Fruit fly (Drosophila melanogaster) whole organism, embryonic: ENCODE measurements around the gene Nt5b.
A peak's percentile ranks its signal among the peaks of the same experiment; 100 is the strongest.

Experiments
- CG10959 ChIP-seq: fragments of 200-800 bp; sonication (Bioruptor generic); IDR thresholded peaks from 2 replicates; pipeline ENCODE4 v1.3.6; 2022; ENCODE audit warnings: missing biosample characterization, missing genetic modification characterization
- CG11723 ChIP-seq: fragments of 200-800 bp; sonication (Bioruptor generic); optimal IDR thresholded peaks from 2 replicates; lab custom pipeline; 2017; ENCODE audit warnings: missing biosample characterization, mild to moderate bottlenecking, missing genetic modification characterization
- CG12155 ChIP-seq: fragments of 200-800 bp; sonication (Bioruptor generic); optimal IDR thresholded peaks from 3 replicates; lab custom pipeline; 2016; ENCODE audit warnings: missing biosample characterization, missing genetic modification characterization
- CG12236 ChIP-seq: fragments of 200-800 bp; sonication (Bioruptor generic); optimal IDR thresholded peaks from 2 replicates; lab custom pipeline; 2016; ENCODE audit warnings: missing biosample characterization, missing genetic modification characterization
- CG12391 ChIP-seq: fragments of 200-800 bp; sonication (Bioruptor generic); optimal IDR thresholded peaks from 3 replicates; lab custom pipeline; 2018; ENCODE audit warnings: missing biosample characterization, mild to moderate bottlenecking, missing genetic modification characterization, moderate library complexity
- CG14860 ChIP-seq: fragments of 200-800 bp; sonication (Bioruptor generic); IDR thresholded peaks from 3 replicates; pipeline ENCODE4 v1.3.6; 2022; ENCODE audit warnings: missing biosample characterization, missing genetic modification characterization; ENCODE audit not compliant: partially characterized antibody
- CG15601 ChIP-seq: fragments of 200-800 bp; sonication (Bioruptor generic); optimal IDR thresholded peaks from 3 replicates; lab custom pipeline; 2019; ENCODE audit warnings: missing biosample characterization, mild to moderate bottlenecking, missing genetic modification characterization, moderate library complexity
- CG1647 ChIP-seq: fragments of 200-800 bp; sonication (Bioruptor generic); optimal IDR thresholded peaks from 3 replicates; lab custom pipeline; 2016; ENCODE audit warnings: missing biosample characterization, missing genetic modification characterization
- CG18619 ChIP-seq: fragments of 200-800 bp; sonication (Bioruptor generic); optimal IDR thresholded peaks from 3 replicates; lab custom pipeline; 2017; ENCODE audit warnings: missing biosample characterization, mild to moderate bottlenecking, missing genetic modification characterization
- CG2116 ChIP-seq: fragments of 200-800 bp; sonication (Bioruptor generic); optimal IDR thresholded peaks from 3 replicates; lab custom pipeline; 2018; ENCODE audit warnings: missing biosample characterization, mild to moderate bottlenecking, missing genetic modification characterization
- CG2875 ChIP-seq: fragments of 200-800 bp; sonication (Bioruptor generic); optimal IDR thresholded peaks from 2 replicates; lab custom pipeline; 2017; ENCODE audit warnings: missing biosample characterization, mild to moderate bottlenecking, missing genetic modification characterization, missing genetic modification reagents
- CG42726 ChIP-seq: fragments of 200-800 bp; sonication (Bioruptor generic); IDR thresholded peaks from 2 replicates; pipeline ENCODE4 v1.3.6; 2022; ENCODE audit warnings: missing biosample characterization, missing genetic modification characterization; ENCODE audit not compliant: partially characterized antibody
- CG6689 ChIP-seq: fragments of 200-800 bp; sonication (Bioruptor generic); IDR thresholded peaks from 2 replicates; pipeline ENCODE4 v1.3.6; 2022; ENCODE audit warnings: missing biosample characterization, missing genetic modification characterization
- CG6765 ChIP-seq: fragments of 200-800 bp; sonication (Bioruptor generic); optimal IDR thresholded peaks from 3 replicates; lab custom pipeline; 2017; ENCODE audit warnings: missing biosample characterization, mild to moderate bottlenecking, missing genetic modification characterization
- CG6813 ChIP-seq: fragments of 200-800 bp; sonication (Bioruptor generic); optimal IDR thresholded peaks from 2 replicates; lab custom pipeline; 2017; ENCODE audit warnings: missing biosample characterization, missing genetic modification characterization, mild to moderate bottlenecking, moderate library complexity, missing genetic modification reagents
- CG6854 ChIP-seq: fragments of 200-800 bp; sonication (Bioruptor generic); optimal IDR thresholded peaks from 3 replicates; lab custom pipeline; 2017; ENCODE audit warnings: missing biosample characterization, mild to moderate bottlenecking, missing genetic modification characterization
- CG7786 ChIP-seq: fragments of 200-800 bp; sonication (Bioruptor generic); optimal IDR thresholded peaks from 2 replicates; lab custom pipeline; 2016; ENCODE audit warnings: missing biosample characterization, missing genetic modification characterization
- CG7987 ChIP-seq: fragments of 200-800 bp; sonication (Bioruptor generic); optimal IDR thresholded peaks from 2 replicates; lab custom pipeline; 2018; ENCODE audit warnings: missing biosample characterization, mild to moderate bottlenecking, missing genetic modification characterization, moderate library complexity
- CG8478 ChIP-seq: fragments of >200 bp; optimal IDR thresholded peaks from 2 replicates; lab custom pipeline; 2018
- CG9437 ChIP-seq: fragments of 200-800 bp; sonication (Bioruptor generic); optimal IDR thresholded peaks from 2 replicates; lab custom pipeline; 2018; ENCODE audit warnings: missing biosample characterization, mild to moderate bottlenecking, missing genetic modification characterization
- Dad ChIP-seq: fragments of 200-800 bp; sonication (Bioruptor generic); optimal IDR thresholded peaks from 3 replicates; lab custom pipeline; 2016; ENCODE audit warnings: missing biosample characterization, missing genetic modification characterization
- Dfd ChIP-seq, 2 experiments: fragments of >200 bp; optimal IDR thresholded peaks; 2 replicates each; lab custom pipeline; 2017; ENCODE audit warnings: missing biosample characterization in 2 of 2, missing genetic modification characterization in 2 of 2
- Doc3 ChIP-seq: fragments of 200-800 bp; sonication (Bioruptor generic); IDR thresholded peaks from 3 replicates; pipeline ENCODE4 v1.3.6; 2022; ENCODE audit warnings: missing biosample characterization, missing genetic modification characterization; ENCODE audit not compliant: partially characterized antibody
- HmgD ChIP-seq: fragments of 200-800 bp; sonication (Bioruptor generic); optimal IDR thresholded peaks from 3 replicates; lab custom pipeline; 2016; ENCODE audit warnings: missing biosample characterization, missing genetic modification characterization
- Lim3 ChIP-seq: fragments of 200-800 bp; sonication (Bioruptor generic); IDR thresholded peaks from 2 replicates; pipeline ENCODE4 v1.3.6; 2022; ENCODE audit warnings: missing biosample characterization, missing genetic modification characterization
- MTF-1 ChIP-seq: fragments of 200-800 bp; sonication (Bioruptor generic); optimal IDR thresholded peaks from 2 replicates; lab custom pipeline; 2018; ENCODE audit warnings: missing biosample characterization, mild to moderate bottlenecking, missing genetic modification characterization, borderline replicate concordance
- Max ChIP-seq: fragments of 200-800 bp; sonication (Bioruptor generic); optimal IDR thresholded peaks from 2 replicates; lab custom pipeline; 2016; ENCODE audit warnings: missing biosample characterization, mild to moderate bottlenecking, missing genetic modification characterization
- Myb ChIP-seq: fragments of 200-800 bp; sonication (Bioruptor generic); optimal IDR thresholded peaks from 2 replicates; lab custom pipeline; 2016; ENCODE audit warnings: missing biosample characterization, missing genetic modification characterization
- NC2α ChIP-seq: fragments of 200-800 bp; sonication (Bioruptor generic); optimal IDR thresholded peaks from 2 replicates; lab custom pipeline; 2016; ENCODE audit warnings: missing biosample characterization, missing genetic modification characterization
- Nf-YC ChIP-seq: fragments of 200-800 bp; optimal IDR thresholded peaks from 3 replicates; lab custom pipeline; 2019; ENCODE audit warnings: missing biosample characterization, mild to moderate bottlenecking, missing genetic modification characterization, moderate library complexity
- Optix ChIP-seq: fragments of 200-800 bp; sonication (Bioruptor generic); IDR thresholded peaks from 3 replicates; pipeline ENCODE4 v1.3.6; 2022; ENCODE audit warnings: missing biosample characterization, missing genetic modification characterization
- Rfx ChIP-seq: fragments of 200-800 bp; sonication (Bioruptor generic); IDR thresholded peaks from 2 replicates; pipeline ENCODE4 v1.3.6; 2022; ENCODE audit warnings: missing biosample characterization, missing genetic modification characterization
- Side ChIP-seq: fragments of 200-800 bp; sonication (Bioruptor generic); optimal IDR thresholded peaks from 2 replicates; lab custom pipeline; 2016; ENCODE audit warnings: missing biosample characterization, missing genetic modification characterization
- Trl ChIP-seq, 3 experiments: fragments of >200 bp in 2 of 3; fragments of 200-800 bp in 1 of 3; sonication (Bioruptor generic) in 1 of 3; optimal IDR thresholded peaks; 2 replicates in 1 of 3; 3 replicates in 2 of 3; lab custom pipeline; 2016 to 2017; ENCODE audit warnings: missing biosample characterization in 1 of 3, missing genetic modification characterization in 1 of 3
- Usf ChIP-seq: fragments of 200-800 bp; sonication (Bioruptor generic); optimal IDR thresholded peaks from 2 replicates; lab custom pipeline; 2017; ENCODE audit warnings: missing genotype, missing biosample characterization, missing genetic modification characterization
- bab2 ChIP-seq: fragments of 200-800 bp; sonication (Bioruptor generic); optimal IDR thresholded peaks from 2 replicates; lab custom pipeline; 2016; ENCODE audit warnings: missing biosample characterization, missing genetic modification characterization
- bigmax ChIP-seq: fragments of 200-800 bp; sonication (Bioruptor generic); optimal IDR thresholded peaks from 2 replicates; lab custom pipeline; 2018; ENCODE audit warnings: missing biosample characterization, mild to moderate bottlenecking, missing genetic modification characterization
- bowl ChIP-seq: fragments of 200-800 bp; sonication (Bioruptor generic); IDR thresholded peaks from 2 replicates; pipeline ENCODE4 v1.3.6; 2022; ENCODE audit warnings: missing biosample characterization, missing genetic modification characterization
- cato ChIP-seq: fragments of 200-800 bp; sonication (Bioruptor generic); optimal IDR thresholded peaks from 2 replicates; lab custom pipeline; 2016; ENCODE audit warnings: missing biosample characterization, missing genetic modification characterization, borderline replicate concordance
- caup ChIP-seq: fragments of 200-800 bp; sonication (Bioruptor generic); optimal IDR thresholded peaks from 3 replicates; lab custom pipeline; 2017; ENCODE audit warnings: missing biosample characterization, mild to moderate bottlenecking, missing genetic modification characterization, moderate library complexity; ENCODE audit not compliant: severe bottlenecking
- cg ChIP-seq: fragments of 200-800 bp; sonication (Bioruptor generic); optimal IDR thresholded peaks from 3 replicates; lab custom pipeline; 2019; ENCODE audit warnings: missing biosample characterization, mild to moderate bottlenecking, missing genetic modification characterization, moderate library complexity
- dysf ChIP-seq: fragments of 200-800 bp; sonication (Bioruptor generic); IDR thresholded peaks from 3 replicates; pipeline ENCODE4 v1.3.6; 2022; ENCODE audit warnings: missing biosample characterization, missing genetic modification characterization
- gsb-n ChIP-seq: fragments of 200-800 bp; sonication (Bioruptor generic); optimal IDR thresholded peaks from 3 replicates; lab custom pipeline; 2018; ENCODE audit warnings: missing biosample characterization, mild to moderate bottlenecking, missing genetic modification characterization
- org-1 ChIP-seq: fragments of 200-800 bp; sonication (Bioruptor generic); optimal IDR thresholded peaks from 2 replicates; lab custom pipeline; 2017; ENCODE audit warnings: missing biosample characterization, missing genetic modification characterization
- p53 ChIP-seq: fragments of 200-800 bp; sonication (Bioruptor generic); optimal IDR thresholded peaks from 2 replicates; lab custom pipeline; 2016; ENCODE audit warnings: missing biosample characterization, missing genetic modification characterization
- ranshi ChIP-seq: fragments of 200-800 bp; sonication (Bioruptor generic); IDR thresholded peaks from 2 replicates; pipeline ENCODE4 v1.3.6; 2022; ENCODE audit warnings: missing biosample characterization, missing genetic modification characterization
- so ChIP-seq: fragments of 200-800 bp; sonication (Bioruptor generic); IDR thresholded peaks from 3 replicates; pipeline ENCODE4 v1.3.6; 2022; ENCODE audit warnings: missing biosample characterization, missing genetic modification characterization
- trh ChIP-seq: fragments of 200-800 bp; sonication (Bioruptor generic); optimal IDR thresholded peaks from 2 replicates; lab custom pipeline; 2016; ENCODE audit warnings: missing biosample characterization, missing genetic modification characterization
- vfl ChIP-seq: fragments of 200-800 bp; sonication (Bioruptor generic); optimal IDR thresholded peaks from 2 replicates; lab custom pipeline; 2016; ENCODE audit warnings: missing biosample characterization, missing genetic modification characterization

Gene Nt5b

DNA sequence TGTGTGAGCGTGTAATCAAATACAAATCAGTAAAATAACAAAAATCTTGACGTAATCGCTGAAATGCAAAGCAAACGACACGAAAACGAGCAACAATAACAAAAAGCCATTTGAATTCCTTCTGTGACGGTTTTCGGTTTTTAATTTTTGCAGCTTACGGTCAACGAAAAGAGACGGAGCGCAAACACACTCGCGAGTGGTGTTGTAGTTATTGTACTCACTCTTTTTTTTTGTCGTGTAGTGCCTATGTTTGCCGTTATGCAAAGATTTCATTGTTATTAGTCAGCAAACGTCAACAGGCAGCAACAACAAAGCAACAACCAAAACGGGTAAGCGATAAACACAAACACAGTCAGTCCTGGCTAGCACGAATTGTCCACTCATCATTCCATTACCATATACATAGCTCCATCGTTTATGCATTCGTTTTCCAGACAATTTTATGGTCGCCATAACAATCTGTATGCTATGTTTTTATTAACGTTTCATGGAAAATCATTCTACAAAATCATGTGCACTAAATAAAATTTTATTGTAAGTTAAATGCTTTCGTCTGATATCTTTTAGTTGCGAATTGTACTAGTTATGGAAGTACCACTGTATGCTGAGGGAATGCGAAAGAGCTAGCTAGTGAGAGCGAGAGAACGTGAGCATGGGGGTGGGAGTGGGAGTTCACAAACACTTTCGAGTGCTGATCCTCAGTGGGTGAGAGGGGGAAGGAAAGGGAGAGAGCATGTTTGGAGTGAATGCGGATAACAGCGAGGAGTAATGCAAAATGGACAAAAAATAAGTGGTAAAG lies 42.9 kb downstream of the Nt5b start (continued):
- TF ChIP-seq caup (peak; percentile 54), so (GFP tag; lab: Robert Waterston, UW) (peak; percentile 82; the same call in 2 of the 3 replicates), Optix (GFP tag; lab: Robert Waterston, UW) (peak; percentile 78; the same call in 1 of the 3 replicates), CG12391 (tag; lab: Kevin White, UChicago) (peak; percentile 55), trh (GFP tag; lab: Kevin White, UChicago) (no peak), CG1647 (GFP tag; lab: Kevin White, UChicago) (peak; percentile 62), cato (GFP tag; lab: Kevin White, UChicago) (no peak), CG12236 (peak; percentile 16), Dfd (GFP tag; optimal IDR thresholded peaks at IDR 0.05; lab: Kevin White, UChicago) (no peak), Doc3 (GFP tag; lab: Robert Waterston, UW) (no peak), Nf-YC (peak; percentile 80), Max (peak; percentile 30), Dad (GFP tag; lab: Kevin White, UChicago) (peak; percentile 76), HmgD (GFP tag; lab: Kevin White, UChicago) (no peak), Trl (optimal IDR thresholded peaks at IDR 0.05; lab: Kevin White, UChicago) (peak; percentile 51 to 79), Trl (GFP tag; optimal IDR thresholded peaks at IDR 0.05; lab: Kevin White, UChicago) (peak; percentile 51), CG7786 (GFP tag; lab: Kevin White, UChicago) (peak; percentile 79), Lim3 (GFP tag; lab: Robert Waterston, UW) (no peak), Myb (GFP tag; lab: Kevin White, UChicago) (peak; percentile 57), p53 (no peak), NC2α (GFP tag; lab: Kevin White, UChicago) (peak; percentile 23), Rfx (GFP tag; lab: Robert Waterston, UW) (peak; percentile 90), dysf (peak; percentile 88), CG10959 (GFP tag; lab: Robert Waterston, UW) (no peak), CG18619 (GFP tag; lab: Kevin White, UChicago) (peak; percentile 58), CG8478 (lab: Kevin White, UChicago) (no peak), org-1 (peak; percentile 48), CG6813 (GFP tag; lab: Kevin White, UChicago) (peak; percentile 53), MTF-1 (GFP tag; lab: Kevin White, UChicago) (peak; percentile 21), cg (no peak), CG14860 (GFP tag; lab: Robert Waterston, UW) (no peak), CG6765 (GFP tag; lab: Kevin White, UChicago) (peak; percentile 58), vfl (GFP tag; lab: Kevin White, UChicago) (no peak), Side (peak; percentile 52), CG7987 (GFP tag; lab: Kevin White, UChicago) (peak; percentile 27), gsb-n (tag; lab: Kevin White, UChicago) (no peak), CG2116 (GFP tag; lab: Kevin White, UChicago) (no peak), bowl (peak; percentile 59; the same call in 1 of the 2 replicates), CG11723 (GFP tag; lab: Kevin White, UChicago) (peak; percentile 12), bab2 (peak; percentile 75), bigmax (GFP tag; lab: Kevin White, UChicago) (no peak), CG6854 (GFP tag; lab: Kevin White, UChicago) (peak; percentile 67), CG12155 (GFP tag; lab: Kevin White, UChicago) (no peak), CG15601 (tag; lab: Kevin White, UChicago) (peak; percentile 43), CG42726 (GFP tag; lab: Robert Waterston, UW) (no peak), Usf (GFP tag; lab: Kevin White, UChicago) (peak; percentile 39), CG2875 (GFP tag; lab: Kevin White, UChicago) (peak; percentile 11), CG9437 (GFP tag; lab: Kevin White, UChicago) (peak; percentile 47), CG6689 (GFP tag; lab: Robert Waterston, UW) (peak; percentile 72), ranshi (GFP tag; lab: Robert Waterston, UW) (peak; percentile 62; the same call in 1 of the 2 replicates)
